Fruit fly (Drosophila melanogaster) Kc167 (cell line): Measurements from ENCODE around the gene PolD1.

Experiments
- Myc ChIP-seq: fragments of >200 bp; optimal IDR thresholded peaks from 2 replicates; lab custom pipeline; 2017; ENCODE audit warnings: missing external identifiers
- h ChIP-seq: fragments of >200 bp; optimal IDR thresholded peaks from 3 replicates; lab custom pipeline; 2018; ENCODE audit warnings: missing external identifiers
- insv ChIP-seq: fragments of >200 bp; optimal IDR thresholded peaks from 3 replicates; lab custom pipeline; 2018; ENCODE audit warnings: missing external identifiers
- psq ChIP-seq: fragments of >200 bp; optimal IDR thresholded peaks from 2 replicates; lab custom pipeline; 2017; ENCODE audit warnings: missing external identifiers
- ttk ChIP-seq: sonication (Bioruptor generic); optimal IDR thresholded peaks from 2 replicates; lab custom pipeline; 2017; ENCODE audit warnings: missing external identifiers

- no peak for TF ChIP-seq psq
- no peak for TF ChIP-seq h (lab: Kevin White, UChicago)
- no peak for TF ChIP-seq insv
- no peak for TF ChIP-seq Myc (lab: Kevin White, UChicago)
- no peak for TF ChIP-seq ttk (lab: Kevin White, UChicago)
Observed at dm6 chr3L:16018251-16018583, 30.6 kb upstream of the PolD1 start.
